Worm (Caenorhabditis elegans): Measurements from ENCODE around the gene gba-4.
A peak's percentile ranks its signal among the peaks of the same experiment; 100 is the strongest.

The gba-4 gene

DNA sequence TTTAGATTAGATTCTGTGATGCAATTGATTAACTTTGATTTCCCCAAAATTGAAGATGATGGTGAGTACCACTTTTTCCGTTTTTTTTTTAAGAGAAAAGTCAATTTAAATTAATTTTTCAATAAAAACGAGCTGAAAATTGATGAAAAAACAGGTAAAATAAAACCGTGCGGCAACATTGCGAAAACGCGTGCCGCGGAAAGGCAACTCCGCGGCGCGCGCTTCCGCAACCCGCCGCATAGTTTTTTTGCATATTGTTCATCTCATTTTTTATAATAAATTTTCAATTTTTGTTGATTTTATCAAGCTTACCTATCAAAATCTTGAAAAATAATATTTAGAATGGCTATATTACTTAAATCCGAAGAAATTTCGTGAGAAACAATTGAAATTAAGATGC, 20.2 kb upstream of the gba-4 start (continued):
- no peak for TF ChIP-seq nhr-28 (tag; optimal IDR thresholded peaks at IDR 0.05)
- TF ChIP-seq elt-1 (tag; optimal IDR thresholded peaks at IDR 0.05; ENCODE audit: borderline replicate concordance, insufficient read depth) = no peak
- no peak for TF ChIP-seq cnd-1 (tag; optimal IDR thresholded peaks at IDR 0.05)

DNA sequence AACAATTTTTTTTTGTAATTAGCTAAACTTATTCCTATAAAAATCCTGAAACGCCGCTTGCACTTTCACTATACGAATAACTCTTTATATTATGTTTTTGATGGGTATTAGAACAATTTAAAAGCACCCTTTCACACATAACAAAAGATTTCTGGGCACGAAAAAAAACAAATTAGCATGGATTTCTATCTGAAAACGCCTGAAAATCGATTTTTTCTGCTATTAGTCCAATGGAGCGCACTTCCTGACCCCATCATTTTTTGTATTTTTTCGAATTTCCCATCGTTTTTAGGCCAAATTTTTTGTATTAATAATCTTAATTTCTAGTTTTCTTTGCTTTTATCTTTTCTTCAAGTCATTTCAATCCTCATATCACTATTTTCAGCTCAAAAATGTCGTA, 18.7 kb upstream of the gba-4 start, which contains the start of gene F41H10.3:
Gene F41H10.3, plus strand, starts transcription at position 388 of the 400 bp plus-strand sequence.
- TF ChIP-seq lin-13 (tag; optimal IDR thresholded peaks at IDR 0.05) = no peak
- TF ChIP-seq mls-2 (tag; optimal IDR thresholded peaks at IDR 0.05) = no peak
- no peak for TF ChIP-seq M03D4.4 (tag; optimal IDR thresholded peaks at IDR 0.05)
- TF ChIP-seq nhr-76 (tag; optimal IDR thresholded peaks at IDR 0.05) = no peak
- TF ChIP-seq unc-62 (GFP tag; optimal IDR thresholded peaks at IDR 0.05) = no peak
- TF ChIP-seq hlh-1 (tag; optimal IDR thresholded peaks at IDR 0.05) = no peak
- no peak for TF ChIP-seq ham-2 (GFP tag; optimal IDR thresholded peaks at IDR 0.05)
- TF ChIP-seq ces-1 (GFP tag; optimal IDR thresholded peaks at IDR 0.05) = no peak
- no peak for TF ChIP-seq tbx-8 (GFP tag; optimal IDR thresholded peaks at IDR 0.05)
- no peak for TF ChIP-seq nhr-2 (tag; optimal IDR thresholded peaks at IDR 0.05)
- TF ChIP-seq nhr-237 (tag; optimal IDR thresholded peaks at IDR 0.05) = no peak
- no peak for TF ChIP-seq unc-120 (tag; optimal IDR thresholded peaks at IDR 0.05; ENCODE audit: poor library complexity, severe bottlenecking)
- TF ChIP-seq nhr-12 (tag; optimal IDR thresholded peaks at IDR 0.05) = no peak

DNA sequence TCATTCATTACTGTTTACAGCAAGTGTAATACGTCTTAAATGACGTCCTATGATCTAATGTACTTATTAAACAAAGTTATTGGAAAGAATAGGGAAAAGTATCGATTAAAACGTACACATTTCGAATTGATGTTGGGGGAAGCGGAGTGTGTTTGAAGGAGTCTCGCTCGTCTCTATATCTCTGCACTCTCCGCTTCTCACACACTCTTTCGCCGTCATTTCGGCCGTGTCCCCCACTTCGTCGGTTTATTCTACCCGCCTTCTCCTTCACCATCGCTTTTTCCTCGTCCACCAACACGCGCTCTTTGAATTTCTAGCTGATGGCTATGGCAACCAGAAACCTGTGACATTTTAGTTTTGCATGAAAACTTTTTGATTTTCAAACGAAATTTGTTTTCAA, 18.2 kb upstream of the gba-4 start:
- TF ChIP-seq ces-1 (GFP tag; optimal IDR thresholded peaks at IDR 0.05) (peak; percentile 43), ceh-83 (GFP tag; optimal IDR thresholded peaks at IDR 0.05) (no peak), ham-2 (GFP tag; optimal IDR thresholded peaks at IDR 0.05) (peak; percentile 71)

DNA sequence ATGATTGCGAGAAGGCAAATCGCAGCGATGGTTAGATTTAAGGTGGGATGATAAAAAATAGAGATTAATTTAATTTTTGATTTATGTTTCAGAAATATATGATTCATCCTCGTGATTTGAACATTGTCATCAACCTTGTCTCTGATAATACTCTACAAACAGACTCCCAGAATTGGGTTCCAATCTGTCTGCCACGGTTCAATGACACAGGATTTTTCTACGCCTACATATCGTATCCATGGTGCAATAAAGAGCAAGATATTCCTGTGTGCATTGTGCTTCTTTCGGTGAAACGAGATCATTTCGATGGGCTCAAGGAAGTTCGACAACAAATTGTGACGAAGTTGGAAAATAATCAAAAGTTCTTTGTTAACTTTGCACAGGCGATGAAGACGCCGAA, 17.2 kb upstream of the gba-4 start:
- TF ChIP-seq blmp-1 (tag; optimal IDR thresholded peaks at IDR 0.05) = no peak
- no peak for TF ChIP-seq ceh-39 (tag; optimal IDR thresholded peaks at IDR 0.05)
- no peak for TF ChIP-seq nhr-76 (tag; optimal IDR thresholded peaks at IDR 0.05)
- TF ChIP-seq drap-1 (GFP tag; optimal IDR thresholded peaks at IDR 0.05) = no peak
- no peak for TF ChIP-seq unc-62 (GFP tag; optimal IDR thresholded peaks at IDR 0.05)
- no peak for TF ChIP-seq unc-120 (tag; optimal IDR thresholded peaks at IDR 0.05; ENCODE audit: poor library complexity, severe bottlenecking)
- TF ChIP-seq sem-2 (GFP tag; optimal IDR thresholded peaks at IDR 0.05) = no peak
- no peak for TF ChIP-seq cnd-1 (tag; optimal IDR thresholded peaks at IDR 0.05)
- no peak for TF ChIP-seq ztf-11 (tag; optimal IDR thresholded peaks at IDR 0.05)
- no peak for TF ChIP-seq ceh-43 (GFP tag; optimal IDR thresholded peaks at IDR 0.05)
- TF ChIP-seq unc-39 (tag; optimal IDR thresholded peaks at IDR 0.05) = no peak
- no peak for TF ChIP-seq ces-1 (GFP tag; optimal IDR thresholded peaks at IDR 0.05)
- no peak for TF ChIP-seq hlh-1 (tag; optimal IDR thresholded peaks at IDR 0.05)
- TF ChIP-seq zip-8 (tag; optimal IDR thresholded peaks at IDR 0.05) = no peak
- no peak for TF ChIP-seq sptf-1 (tag; optimal IDR thresholded peaks at IDR 0.05)
- no peak for TF ChIP-seq nhr-237 (tag; optimal IDR thresholded peaks at IDR 0.05)
- no peak for TF ChIP-seq snpc-4 (tag; optimal IDR thresholded peaks at IDR 0.05)
- no peak for TF ChIP-seq lin-32 (GFP tag; optimal IDR thresholded peaks at IDR 0.05)
- no peak for TF ChIP-seq ham-2 (GFP tag; optimal IDR thresholded peaks at IDR 0.05)
- no peak for TF ChIP-seq pha-4 (tag; optimal IDR thresholded peaks at IDR 0.05)

DNA sequence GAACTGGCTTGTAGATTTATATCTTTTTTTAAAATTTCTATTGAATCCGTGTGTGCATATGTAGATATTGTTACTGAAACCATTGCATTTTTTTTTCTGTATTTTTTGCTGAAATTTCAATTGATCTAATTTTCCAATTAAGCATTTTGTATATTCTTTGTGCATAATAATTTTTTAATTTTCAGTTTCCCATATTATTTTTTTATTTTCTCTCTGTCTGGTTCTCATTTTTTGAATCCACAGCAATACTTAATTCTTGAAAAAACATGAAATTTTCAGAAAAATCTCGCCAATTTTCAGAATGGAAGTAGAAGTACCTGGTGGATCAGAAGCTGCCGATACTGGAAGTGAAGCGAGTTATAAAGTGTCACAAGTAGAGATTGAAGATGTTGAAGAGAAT, 15.9 kb upstream of the gba-4 start, which contains the start of gene sand-1:
Gene sand-1, plus strand, starts transcription at position 301 of the 400 bp plus-strand sequence.
- TF ChIP-seq nhr-2 (tag; optimal IDR thresholded peaks at IDR 0.05) = no peak
- no peak for TF ChIP-seq elt-3 (tag; optimal IDR thresholded peaks at IDR 0.05)
- no peak for TF ChIP-seq unc-39 (tag; optimal IDR thresholded peaks at IDR 0.05)
- TF ChIP-seq unc-62 (GFP tag; optimal IDR thresholded peaks at IDR 0.05) = no peak
- no peak for TF ChIP-seq lin-32 (GFP tag; optimal IDR thresholded peaks at IDR 0.05)
- TF ChIP-seq hlh-1 (tag; optimal IDR thresholded peaks at IDR 0.05) = no peak
- TF ChIP-seq elt-1 (tag; optimal IDR thresholded peaks at IDR 0.05; ENCODE audit: borderline replicate concordance, insufficient read depth) = no peak
- no peak for TF ChIP-seq ceh-83 (GFP tag; optimal IDR thresholded peaks at IDR 0.05)
- TF ChIP-seq snpc-4 (tag; optimal IDR thresholded peaks at IDR 0.05) = no peak
- no peak for TF ChIP-seq mep-1 (tag; optimal IDR thresholded peaks at IDR 0.05)
- TF ChIP-seq unc-120 (tag; optimal IDR thresholded peaks at IDR 0.05; ENCODE audit: poor library complexity, severe bottlenecking) = no peak
- no peak for TF ChIP-seq blmp-1 (tag; optimal IDR thresholded peaks at IDR 0.05)
- TF ChIP-seq zip-8 (tag; optimal IDR thresholded peaks at IDR 0.05) = no peak

All from whole organism, mixed stage, embryonic.